Fruit fly (Drosophila melanogaster) whole organism, prepupa: ENCODE measurements around the gene CG10650.

Source experiments
- Blimp-1 ChIP-seq: fragments of 200-800 bp; sonication (Bioruptor generic); optimal IDR thresholded peaks from 3 replicates; lab custom pipeline; 2017; ENCODE audit warnings: missing biosample characterization, missing genetic modification characterization, mild to moderate bottlenecking, moderate library complexity, missing genetic modification reagents
- CG11294 ChIP-seq: fragments of 200-800 bp; sonication (Bioruptor generic); IDR thresholded peaks from 2 replicates; pipeline ENCODE4 v1.3.6; 2022; ENCODE audit warnings: missing biosample characterization, missing genetic modification characterization
- CG11762 ChIP-seq: fragments of 200-800 bp; sonication (Bioruptor generic); optimal IDR thresholded peaks from 3 replicates; lab custom pipeline; 2016; ENCODE audit warnings: missing biosample characterization, missing genetic modification characterization; ENCODE audit not compliant: insufficient read depth
- CG3032 ChIP-seq: fragments of 200-800 bp; optimal IDR thresholded peaks from 2 replicates; lab custom pipeline; 2019; ENCODE audit warnings: missing biosample characterization, mild to moderate bottlenecking, missing genetic modification characterization, moderate library complexity
- CG31627 ChIP-seq: fragments of 200-800 bp; sonication (Bioruptor generic); optimal IDR thresholded peaks from 3 replicates; lab custom pipeline; 2016; ENCODE audit warnings: missing biosample characterization, missing genetic modification characterization
- CG32006 ChIP-seq: fragments of 200-800 bp; sonication (Bioruptor generic); optimal IDR thresholded peaks from 3 replicates; lab custom pipeline; 2017; ENCODE audit warnings: missing biosample characterization, mild to moderate bottlenecking, missing genetic modification characterization
- CG3919 ChIP-seq: fragments of 200-800 bp; sonication (Bioruptor generic); optimal IDR thresholded peaks from 3 replicates; lab custom pipeline; 2016; ENCODE audit warnings: missing biosample characterization, missing genetic modification characterization
- CG4318 ChIP-seq: fragments of 200-800 bp; sonication (Bioruptor generic); optimal IDR thresholded peaks from 3 replicates; lab custom pipeline; 2017; ENCODE audit warnings: missing biosample characterization, mild to moderate bottlenecking, missing genetic modification characterization
- CG6808 ChIP-seq: fragments of 200-800 bp; sonication (Bioruptor generic); optimal IDR thresholded peaks from 3 replicates; lab custom pipeline; 2017; ENCODE audit warnings: missing biosample characterization, missing genetic modification characterization, mild to moderate bottlenecking, moderate library complexity, missing genetic modification reagents
- CG6854 ChIP-seq: fragments of 200-800 bp; sonication (Bioruptor generic); optimal IDR thresholded peaks from 2 replicates; lab custom pipeline; 2017; ENCODE audit warnings: missing biosample characterization, mild to moderate bottlenecking, missing genetic modification characterization
- CG7368 ChIP-seq: fragments of 200-800 bp; sonication (Bioruptor generic); optimal IDR thresholded peaks from 3 replicates; lab custom pipeline; 2016; ENCODE audit warnings: missing biosample characterization, missing genetic modification characterization
- CG8119 ChIP-seq: fragments of 200-800 bp; sonication (Bioruptor generic); IDR thresholded peaks from 3 replicates; pipeline ENCODE4 v1.3.6; 2022; ENCODE audit warnings: missing biosample characterization, missing genetic modification characterization
- CG8319 ChIP-seq: fragments of 200-800 bp; sonication (Bioruptor generic); optimal IDR thresholded peaks from 3 replicates; lab custom pipeline; 2016; ENCODE audit warnings: missing biosample characterization, missing genetic modification characterization
- CG9139 ChIP-seq: fragments of 200-800 bp; sonication (Bioruptor generic); optimal IDR thresholded peaks from 3 replicates; lab custom pipeline; 2017; ENCODE audit warnings: missing biosample characterization, mild to moderate bottlenecking, missing genetic modification characterization
- Eip75B ChIP-seq: fragments of 200-800 bp; sonication (Bioruptor generic); optimal IDR thresholded peaks from 3 replicates; lab custom pipeline; 2016; ENCODE audit warnings: missing biosample characterization, missing genetic modification characterization
- Eip78C ChIP-seq: fragments of 200-800 bp; sonication (Bioruptor generic); peaks from one replicate; lab custom pipeline; 2016; ENCODE audit warnings: missing biosample characterization, missing genetic modification characterization
- Eip93F ChIP-seq: fragments of 200-800 bp; sonication (Bioruptor generic); optimal IDR thresholded peaks from 2 replicates; lab custom pipeline; 2016; ENCODE audit warnings: missing biosample characterization, mild to moderate bottlenecking, missing genetic modification characterization
- Ets21C ChIP-seq: fragments of 200-800 bp; sonication (Bioruptor generic); optimal IDR thresholded peaks from 3 replicates; lab custom pipeline; 2016; ENCODE audit warnings: missing biosample characterization, missing genetic modification characterization
- Ets96B ChIP-seq: fragments of 200-800 bp; optimal IDR thresholded peaks from 2 replicates; lab custom pipeline; 2019; ENCODE audit warnings: missing biosample characterization, mild to moderate bottlenecking, missing genetic modification characterization, moderate library complexity
- Gug ChIP-seq: fragments of 200-800 bp; sonication (Bioruptor generic); IDR thresholded peaks from 2 replicates; pipeline ENCODE4 v1.3.6; 2022; ENCODE audit warnings: missing biosample characterization, missing genetic modification characterization
- Hr38 ChIP-seq: sonication (Bioruptor generic); optimal IDR thresholded peaks from 2 replicates; lab custom pipeline; 2016; ENCODE audit warnings: missing biosample characterization, missing genetic modification characterization
- Met ChIP-seq: fragments of 200-800 bp; sonication (Bioruptor generic); optimal IDR thresholded peaks from 3 replicates; lab custom pipeline; 2016; ENCODE audit warnings: missing biosample characterization, missing genetic modification characterization
- OdsH ChIP-seq: fragments of 200-800 bp; sonication (Bioruptor generic); optimal IDR thresholded peaks from 3 replicates; lab custom pipeline; 2016; ENCODE audit warnings: missing biosample characterization, missing genetic modification characterization
- Sox102F ChIP-seq: fragments of 200-800 bp; sonication (Bioruptor generic); optimal IDR thresholded peaks from 2 replicates; lab custom pipeline; 2016; ENCODE audit warnings: missing biosample characterization, mild to moderate bottlenecking, missing genetic modification characterization
- Sox14 ChIP-seq: fragments of 200-800 bp; sonication (Bioruptor generic); optimal IDR thresholded peaks from 3 replicates; lab custom pipeline; 2016; ENCODE audit warnings: missing biosample characterization, missing genetic modification characterization
- Sox15 ChIP-seq: fragments of 200-800 bp; sonication (Bioruptor generic); optimal IDR thresholded peaks from 3 replicates; lab custom pipeline; 2016; ENCODE audit warnings: missing biosample characterization, missing genetic modification characterization
- achi ChIP-seq: fragments of 200-800 bp; sonication (Bioruptor generic); optimal IDR thresholded peaks from 3 replicates; lab custom pipeline; 2016; ENCODE audit warnings: missing biosample characterization, missing genetic modification characterization
- acj6 ChIP-seq: fragments of 200-800 bp; sonication (Bioruptor generic); optimal IDR thresholded peaks from 3 replicates; lab custom pipeline; 2016; ENCODE audit warnings: missing biosample characterization, missing genetic modification characterization
- cyc ChIP-seq: fragments of 200-800 bp; sonication (Bioruptor generic); optimal IDR thresholded peaks from 3 replicates; lab custom pipeline; 2016; ENCODE audit warnings: missing biosample characterization, missing genetic modification characterization
- dac ChIP-seq: fragments of 200-800 bp; sonication (Bioruptor generic); optimal IDR thresholded peaks from 2 replicates; lab custom pipeline; 2017; ENCODE audit warnings: missing biosample characterization, mild to moderate bottlenecking, missing genetic modification characterization
- dsx ChIP-seq: fragments of 200-800 bp; optimal IDR thresholded peaks from 3 replicates; lab custom pipeline; 2019; ENCODE audit warnings: missing biosample characterization, mild to moderate bottlenecking, missing genetic modification characterization, moderate library complexity; ENCODE audit not compliant: poor library complexity, severe bottlenecking
- eg ChIP-seq: fragments of 200-800 bp; sonication (Bioruptor generic); IDR thresholded peaks from 3 replicates; pipeline ENCODE4 v1.3.6; 2022; ENCODE audit warnings: missing biosample characterization, missing genetic modification characterization
- esn ChIP-seq: fragments of 200-800 bp; sonication (Bioruptor generic); optimal IDR thresholded peaks from 2 replicates; lab custom pipeline; 2016; ENCODE audit warnings: missing biosample characterization, mild to moderate bottlenecking, missing genetic modification characterization, moderate library complexity
- fd85E ChIP-seq: fragments of 200-800 bp; sonication (Bioruptor generic); optimal IDR thresholded peaks from 3 replicates; lab custom pipeline; 2016; ENCODE audit warnings: missing biosample characterization, missing genetic modification characterization
- fkh ChIP-seq: fragments of 200-800 bp; sonication (Bioruptor generic); optimal IDR thresholded peaks from 3 replicates; lab custom pipeline; 2017; ENCODE audit warnings: missing biosample characterization, mild to moderate bottlenecking, missing genetic modification characterization, moderate library complexity
- lz ChIP-seq: fragments of 200-800 bp; sonication (Bioruptor generic); optimal IDR thresholded peaks from 3 replicates; lab custom pipeline; 2016; ENCODE audit warnings: missing biosample characterization, missing genetic modification characterization
- net ChIP-seq: fragments of 200-800 bp; sonication (Bioruptor generic); optimal IDR thresholded peaks from 3 replicates; lab custom pipeline; 2016; ENCODE audit warnings: missing biosample characterization, missing genetic modification characterization
- pdm3 ChIP-seq: fragments of 200-800 bp; sonication (Bioruptor generic); optimal IDR thresholded peaks from 3 replicates; lab custom pipeline; 2016; ENCODE audit warnings: missing biosample characterization, missing genetic modification characterization
- ss ChIP-seq, 2 experiments: fragments of 200-800 bp; sonication (Bioruptor generic); optimal IDR thresholded peaks; 2 replicates in 1 of 2; 3 replicates in 1 of 2; lab custom pipeline; 2017 to 2018; ENCODE audit warnings: mild to moderate bottlenecking in 2 of 2, missing biosample characterization in 2 of 2, missing genetic modification characterization in 2 of 2, moderate library complexity in 1 of 2
- svp ChIP-seq: fragments of 200-800 bp; sonication (Bioruptor generic); peaks from one replicate; lab custom pipeline; 2016; ENCODE audit warnings: missing biosample characterization, missing genetic modification characterization
- topi ChIP-seq: fragments of 200-800 bp; sonication (Bioruptor generic); optimal IDR thresholded peaks from 3 replicates; lab custom pipeline; 2016; ENCODE audit warnings: missing biosample characterization, missing genetic modification characterization
- vri ChIP-seq: fragments of 200-800 bp; sonication (Bioruptor generic); optimal IDR thresholded peaks from 3 replicates; lab custom pipeline; 2016; ENCODE audit warnings: missing biosample characterization, mild to moderate bottlenecking, missing genetic modification characterization

Gene CG10650

dm6 chr2L:19045111-19045560 is 49.4 kb upstream of the CG10650 start, which contains the start of the genes Ttc19 and Acn (continued):
- no peak for TF ChIP-seq CG4318
- TF ChIP-seq fkh (GFP tag; lab: Kevin White, UChicago), result no peak
- peak; percentile 82 for TF ChIP-seq cyc
- peak; percentile 88 for TF ChIP-seq vri (GFP tag; lab: Kevin White, UChicago)
- TF ChIP-seq CG3919, result peak; percentile 79
- TF ChIP-seq CG6854 (GFP tag; lab: Kevin White, UChicago), result no peak
- TF ChIP-seq CG31627, result peak; percentile 89
- TF ChIP-seq CG3032 (tag; lab: Kevin White, UChicago), result peak; percentile 82
- no peak for TF ChIP-seq Eip93F (GFP tag; lab: Kevin White, UChicago)
- TF ChIP-seq eg (GFP tag; lab: Robert Waterston, UW), result peak; percentile 78
- TF ChIP-seq net (GFP tag; lab: Kevin White, UChicago), result peak; percentile 78
- TF ChIP-seq CG6808 (GFP tag; lab: Kevin White, UChicago), result no peak
- TF ChIP-seq svp, result no peak
- TF ChIP-seq CG8319, result peak; percentile 53
- TF ChIP-seq dsx (GFP tag; lab: Kevin White, UChicago), result peak; percentile 65
- TF ChIP-seq Met (GFP tag; lab: Kevin White, UChicago), result peak; percentile 84
- TF ChIP-seq OdsH (GFP tag; lab: Kevin White, UChicago), result peak; percentile 88
- peak; percentile 80 for TF ChIP-seq Ets21C (GFP tag; lab: Kevin White, UChicago)
- TF ChIP-seq, all 60 proteins: peak for 42

- TF ChIP-seq pdm3 (GFP tag; lab: Kevin White, UChicago) (no peak), Eip78C (peak; percentile 37)
Observed at dm6 chr2L:19041590-19041989, 45.9 kb upstream of the CG10650 start, which contains the start of gene Catsup. Gene Catsup (plus strand): TSS chr2L:19041862.

dm6 chr2L:19037455-19037854 is 41.7 kb upstream of the CG10650 start:
- TF ChIP-seq Eip78C (peak; percentile 35), Ets96B (no peak), net (GFP tag; lab: Kevin White, UChicago) (peak; percentile 4)

- no peak for TF ChIP-seq Gug (GFP tag; lab: Robert Waterston, UW)
- TF ChIP-seq Eip78C, result peak; percentile 58
Observed at dm6 chr2L:19037011-19037410, 41.3 kb upstream of the CG10650 start.

dm6 chr2L:19036105-19036714 is 40.5 kb upstream of the CG10650 start:
- peak; percentile 10 for TF ChIP-seq acj6 (GFP tag; lab: Kevin White, UChicago)
- no peak for TF ChIP-seq CG8119
- TF ChIP-seq Gug (GFP tag; lab: Robert Waterston, UW), result no peak
- no peak for TF ChIP-seq CG4318
- no peak for TF ChIP-seq CG7368 (GFP tag; lab: Kevin White, UChicago)
- TF ChIP-seq ss (GFP tag; optimal IDR thresholded peaks at IDR 0.05; lab: Kevin White, UChicago), result peak in 1 of 2 experiments; percentile 7
- no peak for TF ChIP-seq lz
- no peak for TF ChIP-seq Eip75B (GFP tag; lab: Kevin White, UChicago)
- TF ChIP-seq CG11762 (GFP tag; lab: Kevin White, UChicago), result no peak
- no peak for TF ChIP-seq CG9139 (GFP tag; lab: Kevin White, UChicago)
- TF ChIP-seq pdm3 (GFP tag; lab: Kevin White, UChicago), result peak; percentile 31
- TF ChIP-seq net (GFP tag; lab: Kevin White, UChicago), result no peak
- TF ChIP-seq eg (GFP tag; lab: Robert Waterston, UW), result no peak
- peak; percentile 14 for TF ChIP-seq esn (GFP tag; lab: Kevin White, UChicago)
- TF ChIP-seq CG3919, result peak; percentile 11
- peak; percentile 34 for TF ChIP-seq CG32006 (GFP tag; lab: Kevin White, UChicago)
- no peak for TF ChIP-seq CG11294 (GFP tag; lab: Robert Waterston, UW)
- no peak for TF ChIP-seq fd85E (GFP tag; lab: Kevin White, UChicago)
- TF ChIP-seq achi (GFP tag; lab: Kevin White, UChicago), result peak; percentile 8
- no peak for TF ChIP-seq Blimp-1 (GFP tag; lab: Kevin White, UChicago)
- no peak for TF ChIP-seq OdsH (GFP tag; lab: Kevin White, UChicago)
- no peak for TF ChIP-seq topi (GFP tag; lab: Kevin White, UChicago)
- no peak for TF ChIP-seq CG3032 (tag; lab: Kevin White, UChicago)
- no peak for TF ChIP-seq Sox102F (GFP tag; lab: Kevin White, UChicago)
- no peak for TF ChIP-seq Sox14 (GFP tag; lab: Kevin White, UChicago)
- no peak for TF ChIP-seq Hr38 (GFP tag; lab: Kevin White, UChicago)
- no peak for TF ChIP-seq Sox15 (GFP tag; lab: Kevin White, UChicago)
- TF ChIP-seq fkh (GFP tag; lab: Kevin White, UChicago), result no peak
- no peak for TF ChIP-seq dac (GFP tag; lab: Kevin White, UChicago)
- no peak for TF ChIP-seq CG6808 (GFP tag; lab: Kevin White, UChicago)
- no peak for TF ChIP-seq vri (GFP tag; lab: Kevin White, UChicago)
